Worm (Caenorhabditis elegans): ENCODE data around the gene let-23.
A peak's percentile ranks its signal among the peaks of the same experiment; 100 is the strongest.

The let-23 gene

ce11 chrII:9237719-9238118 is 40.4 kb downstream of the let-23 start:
- TF ChIP-seq nhr-28 (tag; optimal IDR thresholded peaks at IDR 0.05) (peak; percentile 1), dmd-6 (GFP tag; IDR thresholded peaks at IDR 0.05) (no peak)

ce11 chrII:9241610-9242009 is 44.3 kb downstream of the let-23 start:
- TF ChIP-seq hlh-30 (tag; optimal IDR thresholded peaks at IDR 0.05; ENCODE audit: insufficient read depth) = peak; percentile 74
- no peak for TF ChIP-seq zip-2 (tag; optimal IDR thresholded peaks at IDR 0.05)
- peak; percentile 16 for TF ChIP-seq nhr-28 (tag; optimal IDR thresholded peaks at IDR 0.05)
- TF ChIP-seq vab-7 (GFP tag; IDR thresholded peaks at IDR 0.05) = no peak
- TF ChIP-seq nhr-76 (tag; optimal IDR thresholded peaks at IDR 0.05) = no peak
- peak; percentile 11 for TF ChIP-seq hlh-11 (tag; optimal IDR thresholded peaks at IDR 0.05)

- TF ChIP-seq nhr-77 (tag; optimal IDR thresholded peaks at IDR 0.05) (peak; percentile 8), mxl-2 (GFP tag; conservative IDR thresholded peaks at IDR 0.05) (no peak), php-3 (GFP tag; IDR thresholded peaks at IDR 0.05) (no peak), T20F7.1 (GFP tag; optimal IDR thresholded peaks at IDR 0.05) (peak; percentile 96), nhr-237 (tag; optimal IDR thresholded peaks at IDR 0.05) (no peak), dve-1 (tag; optimal IDR thresholded peaks at IDR 0.05; ENCODE audit: insufficient read depth) (peak; percentile 44), nhr-6 (tag; optimal IDR thresholded peaks at IDR 0.05) (peak; percentile 20), lsy-2 (tag; optimal IDR thresholded peaks at IDR 0.05) (peak in 1 of 2 experiments; percentile 77), unc-62 (GFP tag; optimal IDR thresholded peaks at IDR 0.05 in 1 of 2) (peak in 1 of 2 experiments; percentile 94), unc-62 (tag; optimal IDR thresholded peaks at IDR 0.05) (no peak), F49E8.2 (tag; optimal IDR thresholded peaks at IDR 0.05; ENCODE audit: borderline replicate concordance) (no peak), pha-4 (GFP tag; IDR thresholded peaks at IDR 0.05) (no peak), pha-4 (tag; optimal IDR thresholded peaks at IDR 0.05) (peak; percentile 43), nhr-28 (tag; optimal IDR thresholded peaks at IDR 0.05) (peak; percentile 71), hif-1 (tag; optimal IDR thresholded peaks at IDR 0.05) (no peak), hlh-11 (tag; optimal IDR thresholded peaks at IDR 0.05) (peak; percentile 25), rbr-2 (tag; optimal IDR thresholded peaks at IDR 0.05) (peak; percentile 8), hlh-30 (tag; optimal IDR thresholded peaks at IDR 0.05; ENCODE audit: insufficient read depth) (peak; percentile 46), Y48G9A.11 (GFP tag; IDR thresholded peaks at IDR 0.05) (peak; percentile 98), dpl-1 (GFP tag; optimal IDR thresholded peaks at IDR 0.05) (peak; percentile 93), nhr-10 (tag; optimal IDR thresholded peaks at IDR 0.05) (no peak), nhr-102 (tag; optimal IDR thresholded peaks at IDR 0.05) (no peak), pqm-1 (tag; optimal IDR thresholded peaks at IDR 0.05) (no peak), mep-1 (tag; optimal IDR thresholded peaks at IDR 0.05) (peak; percentile 61), R02D3.7 (tag; optimal IDR thresholded peaks at IDR 0.05) (peak; percentile 75), sdz-12 (GFP tag; optimal IDR thresholded peaks at IDR 0.05) (no peak)
These were observed 45.5 kb downstream of the let-23 start for ce11 chrII:9242804-9243203.

ce11 chrII:9246648-9247047 is 49.3 kb downstream of the let-23 start, which contains the start of gene T26C5.5:
TSS of gene T26C5.5 (minus strand) at chrII:9246748.
- TF ChIP-seq ceh-20 (GFP tag; IDR thresholded peaks at IDR 0.05) (no peak), aha-1 (tag) (peak; percentile 16)

- TF ChIP-seq arid-1 (GFP tag; conservative IDR thresholded peaks at IDR 0.05) = no peak
- TF ChIP-seq rbr-2 (tag; optimal IDR thresholded peaks at IDR 0.05) = no peak
- TF ChIP-seq egl-27 (tag; optimal IDR thresholded peaks at IDR 0.05) = no peak
- no peak for TF ChIP-seq F37D6.2 (tag; optimal IDR thresholded peaks at IDR 0.05)
- no peak for TF ChIP-seq attf-4 (tag; optimal IDR thresholded peaks at IDR 0.05)
- TF ChIP-seq dve-1 (tag; optimal IDR thresholded peaks at IDR 0.05; ENCODE audit: insufficient read depth) = no peak
- TF ChIP-seq lin-13 (GFP tag; optimal IDR thresholded peaks at IDR 0.05) = no peak
- no peak for TF ChIP-seq snpc-4 (tag; optimal IDR thresholded peaks at IDR 0.05)
- no peak for TF ChIP-seq ceh-28 (tag; optimal IDR thresholded peaks at IDR 0.05)
- TF ChIP-seq dmd-8 (GFP tag; IDR thresholded peaks at IDR 0.05) = no peak
- no peak for TF ChIP-seq F10B5.3 (tag; optimal IDR thresholded peaks at IDR 0.05)
- TF ChIP-seq nhr-25 (tag; optimal IDR thresholded peaks at IDR 0.05; ENCODE audit: borderline replicate concordance, insufficient read depth) = no peak
- TF ChIP-seq dpl-1 (GFP tag; optimal IDR thresholded peaks at IDR 0.05) = no peak
These were observed 53.1 kb downstream of the let-23 start, which contains the start of gene T26C5.4 for ce11 chrII:9250422-9250821. TSS of gene T26C5.4 (minus strand) at chrII:9250522.
